Fruit fly (Drosophila melanogaster): ENCODE measurements around the gene CG31036.

Gene CG31036

dm6 chr3R:29861432-29862249 lies 46.3 kb upstream of the CG31036 start, which contains the start of the genes CG15514 and RpS8 (continued):
- TF ChIP-seq CG1603 (tag; optimal IDR thresholded peaks at IDR 0.05) (peak; percentile 66), Abd-B (GFP tag; optimal IDR thresholded peaks at IDR 0.05) (no peak), CG10147 (GFP tag; optimal IDR thresholded peaks at IDR 0.05) (peak; percentile 50), phol (tag; optimal IDR thresholded peaks at IDR 0.05) (peak; percentile 75), unpg (GFP tag; optimal IDR thresholded peaks at IDR 0.05) (peak; percentile 54), CG1233 (GFP tag; optimal IDR thresholded peaks at IDR 0.05) (peak; percentile 65), zen (tag; optimal IDR thresholded peaks at IDR 0.05) (peak; percentile 59), bbx (GFP tag; IDR thresholded peaks at IDR 0.05; ENCODE audit: partially characterized antibody) (peak; percentile 8; the same call in 1 of the 2 replicates), HLH4C (GFP tag; IDR thresholded peaks at IDR 0.05; ENCODE audit: partially characterized antibody) (0 out of 3 replicates have a peak, but pooled peaks have one; percentile 16), CG12155 (GFP tag; optimal IDR thresholded peaks at IDR 0.05) (peak; percentile 19), HLH54F (GFP tag; optimal IDR thresholded peaks at IDR 0.05) (no peak), Myb (GFP tag; optimal IDR thresholded peaks at IDR 0.05) (peak; percentile 27), eyg (GFP tag; optimal IDR thresholded peaks at IDR 0.05) (peak; percentile 39), usp (GFP tag; optimal IDR thresholded peaks at IDR 0.05) (no peak), mam (GFP tag; optimal IDR thresholded peaks at IDR 0.05) (peak; percentile 25), so (GFP tag; IDR thresholded peaks at IDR 0.05) (peak; percentile 74), dysf (GFP tag; IDR thresholded peaks at IDR 0.05) (peak; percentile 46; the same call in 2 of the 3 replicates), CG11723 (GFP tag; optimal IDR thresholded peaks at IDR 0.05) (peak; percentile 48), Tbp (GFP tag; optimal IDR thresholded peaks at IDR 0.05) (no peak), psq (GFP tag; optimal IDR thresholded peaks at IDR 0.05) (no peak), onecut (GFP tag; IDR thresholded peaks at IDR 0.05) (peak; percentile 67), CG11398 (GFP tag; optimal IDR thresholded peaks at IDR 0.05) (no peak), ham (GFP tag; IDR thresholded peaks at IDR 0.05) (no peak), Side (GFP tag; optimal IDR thresholded peaks at IDR 0.05) (peak; percentile 42), nom (GFP tag; optimal IDR thresholded peaks at IDR 0.05) (peak; percentile 45), CG3065 (GFP tag; optimal IDR thresholded peaks at IDR 0.05) (no peak), crol (GFP tag; IDR thresholded peaks at IDR 0.05) (no peak), ind (GFP tag; optimal IDR thresholded peaks at IDR 0.05) (peak; percentile 42), Gug (GFP tag; IDR thresholded peaks at IDR 0.05) (peak; percentile 11; the same call in 1 of the 4 replicates), Mes4 (GFP tag; optimal IDR thresholded peaks at IDR 0.05) (peak; percentile 78), CG9727 (GFP tag; optimal IDR thresholded peaks at IDR 0.05) (peak; percentile 55), Ssrp (tag; optimal IDR thresholded peaks at IDR 0.05) (peak; percentile 30), CG17802 (tag; optimal IDR thresholded peaks at IDR 0.05) (peak; percentile 33), CG6689 (GFP tag; IDR thresholded peaks at IDR 0.05) (peak; percentile 76), CG15696 (tag; optimal IDR thresholded peaks at IDR 0.05) (peak; percentile 45), CG12104 (GFP tag; optimal IDR thresholded peaks at IDR 0.05) (peak; percentile 63), ap (GFP tag; IDR thresholded peaks at IDR 0.05) (no peak), CG3847 (GFP tag; IDR thresholded peaks at IDR 0.05) (peak; percentile 46; the same call in 1 of the 2 replicates), Xbp1 (GFP tag; optimal IDR thresholded peaks at IDR 0.05) (peak; percentile 64), CG8290 (GFP tag; optimal IDR thresholded peaks at IDR 0.05) (peak; percentile 55), CG8290 (tag; optimal IDR thresholded peaks at IDR 0.05) (peak; percentile 36 to 68), CG12071 (GFP tag; optimal IDR thresholded peaks at IDR 0.05) (peak; percentile 42), Nf-YC (tag; optimal IDR thresholded peaks at IDR 0.05) (peak; percentile 68), Trl (optimal IDR thresholded peaks at IDR 0.05) (no peak), Trl (GFP tag; optimal IDR thresholded peaks at IDR 0.05) (peak; percentile 41), CG10565 (GFP tag; optimal IDR thresholded peaks at IDR 0.05) (no peak), sob (GFP tag; IDR thresholded peaks at IDR 0.05) (peak; percentile 52; the same call in 1 of the 2 replicates), Ptx1 (GFP tag; IDR thresholded peaks at IDR 0.05) (peak; percentile 37; the same call in 1 of the 2 replicates), CG14441 (GFP tag; IDR thresholded peaks at IDR 0.05) (no peak), bcd (GFP tag; optimal IDR thresholded peaks at IDR 0.05) (peak; percentile 77)
